Worm (Caenorhabditis elegans) whole organism, young adult: ENCODE results near the gene pqn-89.

Source experiments
- F23B12.7 ChIP-seq: sonication (generic microtip); optimal IDR thresholded peaks from 2 replicates; lab custom pipeline; 2017; ENCODE audit warnings: missing genetic modification characterization, mild to moderate bottlenecking, missing compliant biosample characterization, antibody characterized with exemption, moderate library complexity; ENCODE audit not compliant: insufficient read depth
- chd-7 ChIP-seq: sonication (generic microtip); optimal IDR thresholded peaks from 2 replicates; lab custom pipeline; 2016; ENCODE audit warnings: mild to moderate bottlenecking, missing genetic modification characterization, moderate library complexity, missing compliant biosample characterization
- dpl-1 ChIP-seq: fragments of 150-350 bp; optimal IDR thresholded peaks from 2 replicates; lab custom pipeline; 2014; ENCODE audit warnings: missing biosample characterization, missing genetic modification reagents, missing genetic modification characterization
- egl-18 ChIP-seq: fragments of 200-800 bp; sonication (Bioruptor generic); IDR thresholded peaks from 2 replicates; pipeline ENCODE4 v1.3.6; 2022; ENCODE audit warnings: missing genetic modification reagents, missing genetic modification characterization, missing compliant biosample characterization
- egrh-3 ChIP-seq: fragments of 200-800 bp; sonication (Bioruptor generic); IDR thresholded peaks from 2 replicates; pipeline ENCODE4 v1.3.6; 2022; ENCODE audit warnings: missing genetic modification reagents, missing genetic modification characterization, missing compliant biosample characterization
- unc-62 ChIP-seq: fragments of 150-350 bp; optimal IDR thresholded peaks from 2 replicates; lab custom pipeline; 2014; ENCODE audit warnings: missing biosample characterization, missing genetic modification reagents, missing genetic modification characterization
- xnd-1 ChIP-seq: sonication (generic microtip); optimal IDR thresholded peaks from 2 replicates; lab custom pipeline; 2016; ENCODE audit warnings: missing genotype, missing genetic modification reagents, missing genetic modification characterization, missing compliant biosample characterization

DNA sequence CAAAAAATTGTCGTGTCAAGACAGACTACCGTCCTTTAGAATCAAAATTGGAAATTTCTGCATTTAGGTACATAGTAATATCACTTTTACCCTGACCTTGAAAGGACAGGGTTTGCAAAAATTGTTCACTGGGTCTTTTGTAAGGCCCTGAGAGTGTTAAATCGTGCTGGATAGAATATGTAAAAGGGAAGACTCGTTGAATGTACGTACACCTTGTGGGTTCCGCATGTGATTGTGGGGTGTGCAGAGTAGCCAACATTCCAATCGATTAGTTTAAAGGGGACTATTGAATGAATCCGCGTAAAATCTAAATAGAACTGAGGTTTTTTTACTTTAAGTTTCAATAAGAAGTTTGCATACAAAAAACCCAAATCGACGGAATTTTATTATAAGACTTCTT, 45.9 kb upstream of the pqn-89 start:
- no peak for TF ChIP-seq egrh-3 (GFP tag; lab: Robert Waterston, UW)
- TF ChIP-seq unc-62, result no peak
- no peak for TF ChIP-seq chd-7
- no peak for TF ChIP-seq egl-18
- TF ChIP-seq xnd-1, result no peak
- no peak for TF ChIP-seq dpl-1
- no peak for TF ChIP-seq F23B12.7
